Fruit fly (Drosophila melanogaster): ENCODE data around the gene CG31086.

CG31086 gene

DNA sequence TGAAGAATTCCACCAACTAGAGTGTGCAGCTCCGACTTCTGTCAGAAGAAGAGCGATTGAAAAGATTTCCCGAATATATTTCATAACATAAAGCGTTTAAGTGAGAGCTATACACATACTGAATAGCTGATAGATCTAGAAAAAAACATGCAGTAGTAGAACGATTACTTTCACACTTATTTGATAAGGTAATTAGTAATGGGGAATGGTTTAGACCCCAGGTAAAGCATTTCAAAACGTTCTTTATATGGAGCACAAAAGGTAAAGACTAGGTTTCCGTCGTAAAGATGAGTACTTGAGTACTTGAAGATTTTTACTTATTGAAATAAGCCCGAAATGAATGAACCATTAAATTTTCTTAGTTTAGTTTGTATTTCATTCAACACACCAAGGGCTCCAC, 4.8 kb downstream of the CG31086 start, which contains the start of gene CG34130:
Gene CG34130, minus strand, starts transcription at position 101 of the 400 bp plus-strand sequence.
- TF ChIP-seq Oaz (GFP tag; IDR thresholded peaks at IDR 0.05) (no peak), CG14860 (GFP tag; IDR thresholded peaks at IDR 0.05; ENCODE audit: partially characterized antibody) (no peak), CG10274 (GFP tag; optimal IDR thresholded peaks at IDR 0.05) (no peak), Mes4 (GFP tag; optimal IDR thresholded peaks at IDR 0.05) (no peak), odd (GFP tag; optimal IDR thresholded peaks at IDR 0.05) (no peak), BEAF-32 (GFP tag; optimal IDR thresholded peaks at IDR 0.05) (no peak), CG11723 (GFP tag; optimal IDR thresholded peaks at IDR 0.05) (no peak), ash1 (GFP tag; optimal IDR thresholded peaks at IDR 0.05) (no peak)

dm6 chr3R:26191105-26191504, 6.1 kb downstream of the CG31086 start, which contains the start of gene CG34129:
Gene CG34129, minus strand, starts transcription at chr3R:26191205.
- no peak for TF ChIP-seq sisA (GFP tag; IDR thresholded peaks at IDR 0.05)
- TF ChIP-seq shn (GFP tag; optimal IDR thresholded peaks at IDR 0.05) = no peak
- TF ChIP-seq chinmo (GFP tag; IDR thresholded peaks at IDR 0.05; ENCODE audit: partially characterized antibody) = no peak
- TF ChIP-seq az2 (GFP tag; optimal IDR thresholded peaks at IDR 0.05) = no peak

dm6 chr3R:26192270-26192669, 7.2 kb downstream of the CG31086 start:
- TF ChIP-seq jigr1 (GFP tag; IDR thresholded peaks at IDR 0.05) (no peak), Pdp1 (GFP tag; optimal IDR thresholded peaks at IDR 0.05) (peak in 1 of 2 experiments; percentile 26)

dm6 chr3R:26194933-26195452, 9.9 kb downstream of the CG31086 start:
- TF ChIP-seq CG7928 (GFP tag; optimal IDR thresholded peaks at IDR 0.05) = no peak
- TF ChIP-seq Bgb (GFP tag; IDR thresholded peaks at IDR 0.05; ENCODE audit: partially characterized antibody) = no peak; the same call in 1 of the 2 replicates
- TF ChIP-seq Hr3 (GFP tag; optimal IDR thresholded peaks at IDR 0.05) = no peak
- TF ChIP-seq Med (GFP tag) = peak; percentile 76
- no peak for TF ChIP-seq CG18764 (GFP tag; optimal IDR thresholded peaks at IDR 0.05)
- no peak for TF ChIP-seq tna (GFP tag; IDR thresholded peaks at IDR 0.05; ENCODE audit: partially characterized antibody)
- TF ChIP-seq CG8765 (GFP tag; IDR thresholded peaks at IDR 0.05) = no peak
- no peak for TF ChIP-seq gcm2 (GFP tag; optimal IDR thresholded peaks at IDR 0.05)
- TF ChIP-seq CG13894 (tag; optimal IDR thresholded peaks at IDR 0.05) = peak; percentile 84
- no peak for TF ChIP-seq CG6765 (GFP tag; optimal IDR thresholded peaks at IDR 0.05)
- peak; percentile 95 for TF ChIP-seq Deaf1 (tag; optimal IDR thresholded peaks at IDR 0.05)
- TF ChIP-seq ttk (GFP tag; IDR thresholded peaks at IDR 0.05) = no peak
- no peak for TF ChIP-seq CG2129 (GFP tag; IDR thresholded peaks at IDR 0.05; ENCODE audit: partially characterized antibody)
- no peak for TF ChIP-seq CG42726 (GFP tag; IDR thresholded peaks at IDR 0.05; ENCODE audit: partially characterized antibody)
- no peak for TF ChIP-seq nau (GFP tag; optimal IDR thresholded peaks at IDR 0.05)
- no peak for TF ChIP-seq CG8290 (GFP tag; optimal IDR thresholded peaks at IDR 0.05)
- peak in 1 of 2 experiments; percentile 39 for TF ChIP-seq CG8290 (tag; optimal IDR thresholded peaks at IDR 0.05)
- no peak for TF ChIP-seq CG3281 (GFP tag; optimal IDR thresholded peaks at IDR 0.05)
- TF ChIP-seq crol (GFP tag; IDR thresholded peaks at IDR 0.05) = peak; percentile 42
- TF ChIP-seq Dfd (GFP tag; optimal IDR thresholded peaks at IDR 0.05) = no peak
- no peak for TF ChIP-seq Pdp1 (GFP tag; optimal IDR thresholded peaks at IDR 0.05)
- TF ChIP-seq CG8478 (optimal IDR thresholded peaks at IDR 0.05) = no peak
- no peak for TF ChIP-seq Eip74EF (GFP tag; optimal IDR thresholded peaks at IDR 0.05)
- peak; percentile 95 for TF ChIP-seq CG5180 (GFP tag; optimal IDR thresholded peaks at IDR 0.05)
